Worm (Caenorhabditis elegans) whole organism, young adult: ENCODE results near the gene C14F11.4.
A peak's percentile ranks its signal among the peaks of the same experiment; 100 is the strongest.

Experiments used
- B0261.1 ChIP-seq: sonication (generic microtip); optimal IDR thresholded peaks from 2 replicates; lab custom pipeline; 2016; ENCODE audit warnings: mild to moderate bottlenecking, missing genetic modification characterization, moderate library complexity, missing compliant biosample characterization
- B0336.3 ChIP-seq: fragments of 200-800 bp; sonication (Bioruptor generic); IDR thresholded peaks from 2 replicates; pipeline ENCODE4 v1.3.6; 2022; ENCODE audit warnings: missing genetic modification characterization, missing compliant biosample characterization
- C06A6.2 ChIP-seq: fragments of 200-800 bp; sonication (Bioruptor generic); conservative IDR thresholded peaks from 2 replicates; pipeline ENCODE4 v1.3.6; 2022; ENCODE audit warnings: missing genetic modification characterization, missing compliant biosample characterization
- D2030.7 ChIP-seq: fragments of 200-800 bp; sonication (Bioruptor generic); IDR thresholded peaks from 2 replicates; pipeline ENCODE4 v1.3.6; 2022; ENCODE audit warnings: missing genetic modification reagents, missing genetic modification characterization, missing compliant biosample characterization
- F10E7.11 ChIP-seq: sonication (generic microtip); optimal IDR thresholded peaks from 2 replicates; lab custom pipeline; 2017; ENCODE audit warnings: mild to moderate bottlenecking, missing genetic modification characterization, moderate library complexity, missing compliant biosample characterization
- F23B12.7 ChIP-seq: sonication (generic microtip); optimal IDR thresholded peaks from 2 replicates; lab custom pipeline; 2017; ENCODE audit warnings: missing genetic modification characterization, mild to moderate bottlenecking, missing compliant biosample characterization, antibody characterized with exemption, moderate library complexity; ENCODE audit not compliant: insufficient read depth
- K11D2.4 ChIP-seq: fragments of 200-800 bp; sonication (Bioruptor generic); IDR thresholded peaks from 2 replicates; pipeline ENCODE4 v1.3.6; 2022; ENCODE audit warnings: missing genetic modification reagents, missing genetic modification characterization, missing compliant biosample characterization
- Y53G8AR.9 ChIP-seq: fragments of 200-800 bp; sonication (Bioruptor generic); conservative IDR thresholded peaks from 2 replicates; pipeline ENCODE4 v1.3.6; 2022; ENCODE audit warnings: missing genetic modification reagents, missing genetic modification characterization, missing compliant biosample characterization
- Y95B8A.8 ChIP-seq: fragments of 200-800 bp; sonication (Bioruptor generic); IDR thresholded peaks from 2 replicates; pipeline ENCODE4 v1.3.6; 2022; ENCODE audit warnings: missing genetic modification reagents, missing genetic modification characterization, missing compliant biosample characterization
- ama-1 ChIP-seq, 3 experiments: fragments of 150-350 bp in 1 of 3; sonication (generic microtip) in 2 of 3; optimal IDR thresholded peaks; 2 replicates each; lab custom pipeline; 2014 to 2018; ENCODE audit warnings: missing biosample characterization in 2 of 3, missing genetic modification characterization in 2 of 3, missing genetic modification reagents in 2 of 3
- cebp-1 ChIP-seq, 2 experiments: fragments of 200-800 bp in 1 of 2; sonication (Bioruptor generic) in 1 of 2; sonication (generic microtip) in 1 of 2; IDR thresholded peaks in 1 of 2; optimal IDR thresholded peaks in 1 of 2; 2 replicates each; pipeline versions ENCODE4 v1.3.6 to Lab custom; 2017 to 2022; ENCODE audit warnings: missing compliant biosample characterization in 2 of 2, missing genetic modification characterization in 2 of 2, mild to moderate bottlenecking in 1 of 2, missing genetic modification reagents in 1 of 2, moderate library complexity in 1 of 2
- ceh-100 ChIP-seq: fragments of 200-800 bp; sonication (Bioruptor generic); IDR thresholded peaks from 2 replicates; pipeline ENCODE4 v1.3.6; 2022; ENCODE audit warnings: missing genetic modification reagents, missing genetic modification characterization, missing compliant biosample characterization
- chd-7 ChIP-seq: sonication (generic microtip); optimal IDR thresholded peaks from 2 replicates; lab custom pipeline; 2016; ENCODE audit warnings: mild to moderate bottlenecking, missing genetic modification characterization, moderate library complexity, missing compliant biosample characterization
- die-1 ChIP-seq: sonication (generic microtip); optimal IDR thresholded peaks from 2 replicates; lab custom pipeline; 2016; ENCODE audit warnings: missing genotype, mild to moderate bottlenecking, missing genetic modification characterization, missing compliant biosample characterization
- dox-1 ChIP-seq: fragments of 200-800 bp; sonication (Bioruptor generic); IDR thresholded peaks from 2 replicates; pipeline ENCODE4 v1.3.6; 2022; ENCODE audit warnings: missing genetic modification reagents, missing genetic modification characterization, missing compliant biosample characterization
- dpff-1 ChIP-seq: sonication (generic microtip); optimal IDR thresholded peaks from 2 replicates; lab custom pipeline; 2017; ENCODE audit warnings: mild to moderate bottlenecking, missing genetic modification characterization, missing compliant biosample characterization
- dpl-1 ChIP-seq: fragments of 150-350 bp; optimal IDR thresholded peaks from 2 replicates; lab custom pipeline; 2014; ENCODE audit warnings: missing biosample characterization, missing genetic modification reagents, missing genetic modification characterization
- egl-44 ChIP-seq: fragments of 200-800 bp; sonication (Bioruptor generic); IDR thresholded peaks from 2 replicates; pipeline ENCODE4 v1.3.6; 2022; ENCODE audit warnings: missing genetic modification reagents, missing genetic modification characterization, missing compliant biosample characterization
- egrh-3 ChIP-seq: fragments of 200-800 bp; sonication (Bioruptor generic); IDR thresholded peaks from 2 replicates; pipeline ENCODE4 v1.3.6; 2022; ENCODE audit warnings: missing genetic modification reagents, missing genetic modification characterization, missing compliant biosample characterization
- fkh-3 ChIP-seq: sonication (generic microtip); optimal IDR thresholded peaks from 2 replicates; lab custom pipeline; 2016; ENCODE audit warnings: mild to moderate bottlenecking, missing genetic modification characterization, missing compliant biosample characterization
- gei-17 ChIP-seq: fragments of 200-800 bp; sonication (Bioruptor generic); optimal IDR thresholded peaks from 2 replicates; lab custom pipeline; 2018; ENCODE audit warnings: mild to moderate bottlenecking, missing genetic modification characterization, missing compliant biosample characterization
- hlh-26 ChIP-seq: fragments of 200-800 bp; sonication (Bioruptor generic); conservative IDR thresholded peaks from 2 replicates; pipeline ENCODE4 v1.3.6; 2022; ENCODE audit warnings: missing genetic modification reagents, missing genetic modification characterization, missing compliant biosample characterization
- hsf-1 ChIP-seq: fragments of 200-800 bp; sonication (Bioruptor generic); IDR thresholded peaks from 2 replicates; pipeline ENCODE4 v1.3.6; 2022; ENCODE audit warnings: missing genetic modification reagents, missing genetic modification characterization, missing compliant biosample characterization
- let-526 ChIP-seq: fragments of 200-800 bp; sonication (Bioruptor generic); IDR thresholded peaks from 2 replicates; pipeline ENCODE4 v1.3.6; 2022; ENCODE audit warnings: missing genetic modification reagents, missing genetic modification characterization, missing compliant biosample characterization
- lin-26 ChIP-seq: fragments of 200-800 bp; sonication (Bioruptor generic); IDR thresholded peaks from 2 replicates; pipeline ENCODE4 v1.3.6; 2022; ENCODE audit warnings: missing genetic modification reagents, missing genetic modification characterization, missing compliant biosample characterization
- lin-40 ChIP-seq: sonication (generic microtip); optimal IDR thresholded peaks from 2 replicates; lab custom pipeline; 2016; ENCODE audit warnings: missing genetic modification characterization, mild to moderate bottlenecking, missing compliant biosample characterization, missing genotype, missing genetic modification reagents
- lir-1 ChIP-seq: fragments of 200-800 bp; sonication (Bioruptor generic); conservative IDR thresholded peaks from 2 replicates; pipeline ENCODE4 v1.3.6; 2022; ENCODE audit warnings: missing genetic modification reagents, missing genetic modification characterization, missing compliant biosample characterization
- madf-3 ChIP-seq: fragments of 200-800 bp; sonication (Bioruptor generic); IDR thresholded peaks from 2 replicates; pipeline ENCODE4 v1.3.6; 2022; ENCODE audit warnings: missing genetic modification reagents, missing genetic modification characterization, missing compliant biosample characterization
- madf-6 ChIP-seq: fragments of 200-800 bp; sonication (Bioruptor generic); IDR thresholded peaks from 2 replicates; pipeline ENCODE4 v1.3.6; 2022; ENCODE audit warnings: missing genetic modification reagents, missing genetic modification characterization, missing compliant biosample characterization
- mel-28 ChIP-seq: sonication (generic microtip); optimal IDR thresholded peaks from 2 replicates; lab custom pipeline; 2016; ENCODE audit warnings: borderline replicate concordance, mild to moderate bottlenecking, missing genetic modification characterization, missing compliant biosample characterization
- mes-4 ChIP-seq: sonication (generic microtip); optimal IDR thresholded peaks from 2 replicates; lab custom pipeline; 2016; ENCODE audit warnings: missing genotype, missing genetic modification characterization, missing compliant biosample characterization
- nfya-1 ChIP-seq: sonication (generic microtip); optimal IDR thresholded peaks from 2 replicates; lab custom pipeline; 2017; ENCODE audit warnings: antibody characterized with exemption, missing compliant biosample characterization, missing genetic modification characterization, borderline replicate concordance; ENCODE audit not compliant: insufficient read depth
- nfyb-1 ChIP-seq: fragments of 200-800 bp; sonication (Bioruptor generic); IDR thresholded peaks from 2 replicates; pipeline ENCODE4 v1.3.6; 2022; ENCODE audit warnings: missing genetic modification reagents, missing genetic modification characterization, missing compliant biosample characterization
- nhr-80 ChIP-seq: sonication (generic microtip); optimal IDR thresholded peaks from 2 replicates; lab custom pipeline; 2016; ENCODE audit warnings: missing genetic modification characterization, missing compliant biosample characterization
- pha-4 ChIP-seq: fragments of 150-350 bp; sonication (generic microtip); optimal IDR thresholded peaks from 2 replicates; lab custom pipeline; 2014; ENCODE audit warnings: missing biosample characterization, missing genetic modification reagents, missing genetic modification characterization
- repo-1 ChIP-seq: sonication (generic microtip); optimal IDR thresholded peaks from 2 replicates; lab custom pipeline; 2017; ENCODE audit warnings: mild to moderate bottlenecking, missing genetic modification characterization, missing compliant biosample characterization
- sdz-38 ChIP-seq: sonication (generic microtip); optimal IDR thresholded peaks from 2 replicates; lab custom pipeline; 2016; ENCODE audit warnings: missing genotype, missing genetic modification characterization, missing compliant biosample characterization
- snpc-1.1 ChIP-seq: sonication (generic microtip); optimal IDR thresholded peaks from 2 replicates; lab custom pipeline; 2017; ENCODE audit warnings: missing genetic modification characterization, mild to moderate bottlenecking, missing compliant biosample characterization, antibody characterized with exemption, moderate library complexity, missing genotype, missing genetic modification reagents; ENCODE audit not compliant: insufficient read depth
- snpc-4 ChIP-seq, 5 experiments: fragments of 150-350 bp in 1 of 5; sonication (generic microtip) in 4 of 5; optimal IDR thresholded peaks; 2 replicates each; lab custom pipeline; 2014 to 2018; ENCODE audit warnings: missing genetic modification characterization in 5 of 5, missing biosample characterization in 3 of 5, antibody characterized with exemption in 2 of 5, mild to moderate bottlenecking in 2 of 5, missing compliant biosample characterization in 2 of 5, missing genotype in 2 of 5, moderate library complexity in 2 of 5, missing genetic modification reagents in 1 of 5
- somi-1 ChIP-seq: fragments of 200-800 bp; sonication (Bioruptor generic); optimal IDR thresholded peaks from 2 replicates; lab custom pipeline; 2018; ENCODE audit warnings: mild to moderate bottlenecking, missing genetic modification characterization, missing compliant biosample characterization
- tbx-9 ChIP-seq: sonication (generic microtip); optimal IDR thresholded peaks from 2 replicates; lab custom pipeline; 2016; ENCODE audit warnings: borderline replicate concordance, missing genetic modification characterization, inconsistent platforms, missing compliant biosample characterization
- tlf-1 ChIP-seq: fragments of 200-800 bp; sonication (Bioruptor generic); optimal IDR thresholded peaks from 2 replicates; lab custom pipeline; 2018; ENCODE audit warnings: mild to moderate bottlenecking, missing genetic modification characterization, missing compliant biosample characterization
- unc-62 ChIP-seq: fragments of 150-350 bp; optimal IDR thresholded peaks from 2 replicates; lab custom pipeline; 2014; ENCODE audit warnings: missing biosample characterization, missing genetic modification reagents, missing genetic modification characterization
- xnd-1 ChIP-seq: sonication (generic microtip); optimal IDR thresholded peaks from 2 replicates; lab custom pipeline; 2016; ENCODE audit warnings: missing genotype, missing genetic modification reagents, missing genetic modification characterization, missing compliant biosample characterization
- ztf-22 ChIP-seq: fragments of 200-800 bp; sonication (Bioruptor generic); optimal IDR thresholded peaks from 2 replicates; lab custom pipeline; 2018; ENCODE audit warnings: mild to moderate bottlenecking, missing genetic modification characterization, moderate library complexity, missing compliant biosample characterization
- ztf-25 ChIP-seq: fragments of 200-800 bp; sonication (Bioruptor generic); IDR thresholded peaks from 2 replicates; pipeline ENCODE4 v1.3.6; 2022; ENCODE audit warnings: missing genetic modification reagents, missing genetic modification characterization, missing compliant biosample characterization

C14F11.4 gene

ce11 chrX:6255561-6255960, 22.7 kb upstream of the C14F11.4 start:
- TF ChIP-seq B0336.3 (peak; percentile 91), pha-4 (tag; lab: Kevin White, UChicago) (peak; percentile 64), madf-3 (GFP tag; lab: Robert Waterston, UW) (no peak), lin-26 (GFP tag; lab: Robert Waterston, UW) (peak; percentile 49; the same call in 1 of the 2 replicates), C06A6.2 (GFP tag; lab: Robert Waterston, UW) (peak; percentile 31; the same call in 1 of the 2 replicates), egrh-3 (no peak), ztf-22 (GFP tag; lab: Kevin White, UChicago) (peak; percentile 81), ceh-100 (no peak; the same call in 1 of the 2 replicates), sdz-38 (tag; lab: Kevin White, UChicago) (no peak), chd-7 (peak; percentile 86), hlh-26 (GFP tag; lab: Robert Waterston, UW) (no peak), Y95B8A.8 (GFP tag; lab: Robert Waterston, UW) (0 out of 2 replicates have a peak, but pooled peaks have one; percentile 59), egl-44 (GFP tag; lab: Robert Waterston, UW) (peak; percentile 77), Y53G8AR.9 (GFP tag; lab: Robert Waterston, UW) (peak; percentile 70), fkh-3 (tag; lab: Kevin White, UChicago) (no peak), B0261.1 (tag; lab: Kevin White, UChicago) (no peak), snpc-4 (GFP tag; optimal IDR thresholded peaks at IDR 0.05; lab: Kevin White, UChicago) (no peak), snpc-4 (tag; optimal IDR thresholded peaks at IDR 0.05; lab: Kevin White, UChicago) (peak in 3 of 4 experiments; percentile 16 to 36 (median 36)), F23B12.7 (tag; lab: Kevin White, UChicago) (no peak), snpc-1.1 (no peak), xnd-1 (tag; lab: Kevin White, UChicago) (no peak), dpl-1 (GFP tag; lab: Kevin White, UChicago) (no peak), ztf-25 (GFP tag; lab: Robert Waterston, UW) (no peak), dox-1 (GFP tag; lab: Robert Waterston, UW) (peak; percentile 78), mel-28 (tag; lab: Kevin White, UChicago) (no peak), somi-1 (GFP tag; lab: Kevin White, UChicago) (peak; percentile 81), nfya-1 (tag; lab: Kevin White, UChicago) (no peak), tlf-1 (GFP tag; lab: Kevin White, UChicago) (peak; percentile 82), dpff-1 (tag; lab: Kevin White, UChicago) (peak; percentile 34), mes-4 (tag; lab: Kevin White, UChicago) (no peak), ama-1 (optimal IDR thresholded peaks at IDR 0.05; lab: Kevin White, UChicago) (peak; percentile 62), ama-1 (GFP tag; optimal IDR thresholded peaks at IDR 0.05; lab: Kevin White, UChicago) (no peak), nfyb-1 (GFP tag; lab: Robert Waterston, UW) (peak; percentile 49), lir-1 (peak; percentile 65), unc-62 (GFP tag; lab: Kevin White, UChicago) (no peak), nhr-80 (tag; lab: Kevin White, UChicago) (peak; percentile 90), madf-6 (GFP tag; lab: Robert Waterston, UW) (peak; percentile 38), gei-17 (GFP tag; lab: Kevin White, UChicago) (no peak), tbx-9 (tag; lab: Kevin White, UChicago) (no peak), F10E7.11 (tag; lab: Kevin White, UChicago) (no peak), let-526 (GFP tag; lab: Robert Waterston, UW) (peak; percentile 77; the same call in 1 of the 2 replicates), hsf-1 (0 out of 2 replicates have a peak, but pooled peaks have one; percentile 34), cebp-1 (GFP tag; IDR thresholded peaks at IDR 0.05; lab: Robert Waterston, UW) (peak; percentile 41; the same call in 1 of the 2 replicates), cebp-1 (tag; optimal IDR thresholded peaks at IDR 0.05; lab: Kevin White, UChicago) (peak; percentile 85), repo-1 (tag; lab: Kevin White, UChicago) (peak; percentile 62), lin-40 (peak; percentile 74), K11D2.4 (GFP tag; lab: Robert Waterston, UW) (peak; percentile 63; the same call in 1 of the 2 replicates), die-1 (no peak), D2030.7 (GFP tag; lab: Robert Waterston, UW) (no peak)
